Worm (Caenorhabditis elegans) whole organism, L4 larva: ENCODE measurements around the gene spat-2.

Source experiments
- D1046.2 ChIP-seq: fragments of 200-800 bp; sonication (Bioruptor generic); IDR thresholded peaks from 2 replicates; pipeline ENCODE4 v1.3.6; 2022; ENCODE audit warnings: missing genetic modification characterization, missing compliant biosample characterization
- F26F4.8 ChIP-seq: fragments of 200-800 bp; sonication (Bioruptor generic); conservative IDR thresholded peaks from 2 replicates; pipeline ENCODE4 v1.3.6; 2022; ENCODE audit warnings: missing genetic modification characterization, missing compliant biosample characterization
- F37D6.2 ChIP-seq: sonication (generic microtip); optimal IDR thresholded peaks from 2 replicates; lab custom pipeline; 2016; ENCODE audit warnings: mild to moderate bottlenecking, missing genetic modification characterization, missing compliant biosample characterization
- F44E2.7 ChIP-seq: fragments of 200-800 bp; sonication (Bioruptor generic); IDR thresholded peaks from 2 replicates; pipeline ENCODE4 v2.1.2; 2022; ENCODE audit warnings: missing genetic modification characterization, missing compliant biosample characterization
- F49E8.2 ChIP-seq: sonication (generic microtip); optimal IDR thresholded peaks from 2 replicates; lab custom pipeline; 2016; ENCODE audit warnings: missing compliant biosample characterization, mild to moderate bottlenecking, missing genetic modification characterization, borderline replicate concordance
- T26A8.4 ChIP-seq: fragments of 200-800 bp; sonication (Bioruptor generic); IDR thresholded peaks from 2 replicates; pipeline ENCODE4 v1.3.6; 2022; ENCODE audit warnings: missing genetic modification characterization, missing compliant biosample characterization
- Y105C5A.15 ChIP-seq: fragments of 200-800 bp; sonication (Bioruptor generic); IDR thresholded peaks from 2 replicates; pipeline ENCODE4 v1.3.6; 2022; ENCODE audit warnings: missing genetic modification characterization, missing compliant biosample characterization
- Y48G9A.11 ChIP-seq: fragments of 200-800 bp; sonication (Bioruptor generic); IDR thresholded peaks from 2 replicates; pipeline ENCODE4 v1.3.6; 2022; ENCODE audit warnings: missing genetic modification reagents, missing genetic modification characterization, missing compliant biosample characterization
- Y75B8A.6 ChIP-seq: fragments of 200-800 bp; sonication (Bioruptor generic); IDR thresholded peaks from 2 replicates; pipeline ENCODE4 v1.3.6; 2022; ENCODE audit warnings: missing genetic modification reagents, missing genetic modification characterization, missing compliant biosample characterization
- aha-1 ChIP-seq: fragments of 150-350 bp; peaks from one replicate; lab custom pipeline; 2014; ENCODE audit warnings: missing biosample characterization, missing genetic modification characterization
- aly-2 ChIP-seq: sonication (generic microtip); optimal IDR thresholded peaks from 2 replicates; lab custom pipeline; 2018; ENCODE audit warnings: missing biosample characterization, missing genetic modification characterization
- ama-1 ChIP-seq: fragments of 150-350 bp; optimal IDR thresholded peaks from 2 replicates; lab custom pipeline; 2014; ENCODE audit warnings: inconsistent platforms, mixed read lengths
- attf-4 ChIP-seq: sonication (generic microtip); optimal IDR thresholded peaks from 3 replicates; lab custom pipeline; 2017; ENCODE audit warnings: missing biosample characterization, missing genetic modification characterization
- ceh-20 ChIP-seq: fragments of 200-800 bp; sonication (Bioruptor generic); IDR thresholded peaks from 2 replicates; pipeline ENCODE4 v1.3.6; 2022; ENCODE audit warnings: missing genetic modification reagents, missing genetic modification characterization, missing compliant biosample characterization
- ceh-32 ChIP-seq: sonication (generic microtip); optimal IDR thresholded peaks from 2 replicates; lab custom pipeline; 2016; ENCODE audit warnings: mild to moderate bottlenecking, missing genetic modification characterization, missing compliant biosample characterization; ENCODE audit not compliant: poor library complexity
- cey-2 ChIP-seq: sonication (generic microtip); optimal IDR thresholded peaks from 3 replicates; lab custom pipeline; 2017; ENCODE audit warnings: missing genetic modification characterization, mild to moderate bottlenecking, missing compliant biosample characterization, antibody characterized with exemption, borderline replicate concordance; ENCODE audit not compliant: insufficient read depth
- ctbp-1 ChIP-seq: fragments of 200-800 bp; sonication (Bioruptor generic); IDR thresholded peaks from 2 replicates; pipeline ENCODE4 v1.3.6; 2022; ENCODE audit warnings: missing genetic modification reagents, missing genetic modification characterization, missing compliant biosample characterization
- daf-12 ChIP-seq: fragments of 150-350 bp; optimal IDR thresholded peaks from 2 replicates; lab custom pipeline; 2014; ENCODE audit warnings: missing biosample characterization, missing genetic modification reagents, missing genetic modification characterization
- daf-16 ChIP-seq, 3 experiments: sonication (generic microtip); optimal IDR thresholded peaks; 2 replicates each; lab custom pipeline; 2016 to 2017; ENCODE audit warnings: missing genetic modification characterization in 3 of 3, missing genetic modification reagents in 3 of 3, mild to moderate bottlenecking in 2 of 3, missing compliant biosample characterization in 2 of 3, missing biosample characterization in 1 of 3, moderate library complexity in 1 of 3
- daf-8 ChIP-seq: fragments of 200-800 bp; sonication (Bioruptor generic); IDR thresholded peaks from 2 replicates; pipeline ENCODE4 v1.3.6; 2022; ENCODE audit warnings: missing genetic modification characterization, missing compliant biosample characterization
- egl-27 ChIP-seq: sonication (generic microtip); optimal IDR thresholded peaks from 3 replicates; lab custom pipeline; 2017; ENCODE audit warnings: missing biosample characterization, missing genetic modification reagents, missing genetic modification characterization
- fkh-10 ChIP-seq: fragments of 150-350 bp; optimal IDR thresholded peaks from 2 replicates; lab custom pipeline; 2014; ENCODE audit warnings: missing biosample characterization, missing genetic modification reagents, missing genetic modification characterization
- hlh-11 ChIP-seq: fragments of 200-800 bp; sonication (Bioruptor generic); optimal IDR thresholded peaks from 2 replicates; lab custom pipeline; 2018; ENCODE audit warnings: mild to moderate bottlenecking, missing genetic modification characterization, missing compliant biosample characterization
- lin-13 ChIP-seq: fragments of 150-350 bp; optimal IDR thresholded peaks from 2 replicates; lab custom pipeline; 2014; ENCODE audit warnings: missing biosample characterization, missing genetic modification reagents, missing genetic modification characterization
- lin-38 ChIP-seq: fragments of 200-800 bp; sonication (Bioruptor generic); IDR thresholded peaks from 2 replicates; pipeline ENCODE4 v1.3.6; 2022; ENCODE audit warnings: missing genetic modification reagents, missing genetic modification characterization, missing compliant biosample characterization
- lir-3 ChIP-seq: sonication (generic microtip); optimal IDR thresholded peaks from 2 replicates; lab custom pipeline; 2016; ENCODE audit warnings: mild to moderate bottlenecking, missing genetic modification characterization, missing compliant biosample characterization
- madf-5 ChIP-seq, 2 experiments: fragments of 200-800 bp; sonication (Bioruptor generic); IDR thresholded peaks; 2 replicates each; pipeline ENCODE4 v1.3.6; 2022; ENCODE audit warnings: missing compliant biosample characterization in 2 of 2, missing genetic modification characterization in 2 of 2
- mep-1 ChIP-seq: fragments of 150-350 bp; sonication (generic microtip); optimal IDR thresholded peaks from 3 replicates; lab custom pipeline; 2014; ENCODE audit warnings: missing biosample characterization, missing genetic modification characterization
- mes-2 ChIP-seq: sonication (generic microtip); optimal IDR thresholded peaks from 2 replicates; lab custom pipeline; 2016; ENCODE audit warnings: missing genotype, mild to moderate bottlenecking, missing genetic modification characterization, missing compliant biosample characterization; ENCODE audit not compliant: poor library complexity, severe bottlenecking
- mxl-2 ChIP-seq: fragments of 200-800 bp; sonication (Bioruptor generic); conservative IDR thresholded peaks from 2 replicates; pipeline ENCODE4 v1.3.6; 2022; ENCODE audit warnings: missing genetic modification reagents, missing genetic modification characterization, missing compliant biosample characterization
- mxl-3 ChIP-seq: fragments of 200-800 bp; sonication (Bioruptor generic); optimal IDR thresholded peaks from 2 replicates; lab custom pipeline; 2018; ENCODE audit warnings: mild to moderate bottlenecking, missing genetic modification characterization, missing compliant biosample characterization
- nhr-11 ChIP-seq: fragments of 150-350 bp; optimal IDR thresholded peaks from 2 replicates; lab custom pipeline; 2014; ENCODE audit warnings: missing biosample characterization, missing genetic modification characterization
- nhr-111 ChIP-seq: fragments of 200-800 bp; sonication (Bioruptor generic); optimal IDR thresholded peaks from 2 replicates; lab custom pipeline; 2018; ENCODE audit warnings: mild to moderate bottlenecking, missing genetic modification characterization, missing compliant biosample characterization
- nhr-25 ChIP-seq: sonication (generic microtip); optimal IDR thresholded peaks from 2 replicates; lab custom pipeline; 2017; ENCODE audit warnings: missing genetic modification characterization, mild to moderate bottlenecking, missing compliant biosample characterization, antibody characterized with exemption, moderate library complexity, borderline replicate concordance; ENCODE audit not compliant: insufficient read depth
- nhr-6 ChIP-seq: fragments of 150-350 bp; optimal IDR thresholded peaks from 2 replicates; lab custom pipeline; 2014; ENCODE audit warnings: missing biosample characterization, missing genetic modification characterization
- nhr-76 ChIP-seq: fragments of 150-350 bp; optimal IDR thresholded peaks from 2 replicates; lab custom pipeline; 2014; ENCODE audit warnings: missing biosample characterization, missing genetic modification characterization
- saeg-2 ChIP-seq: fragments of 200-800 bp; sonication (Bioruptor generic); IDR thresholded peaks from 2 replicates; pipeline ENCODE4 v1.3.6; 2022; ENCODE audit warnings: missing genetic modification reagents, missing genetic modification characterization, missing compliant biosample characterization
- sdz-12 ChIP-seq: fragments of 200-800 bp; sonication (Bioruptor generic); optimal IDR thresholded peaks from 2 replicates; lab custom pipeline; 2018; ENCODE audit warnings: mild to moderate bottlenecking, missing genetic modification characterization, missing compliant biosample characterization
- set-16 ChIP-seq: fragments of 200-800 bp; sonication (Bioruptor generic); IDR thresholded peaks from 2 replicates; pipeline ENCODE4 v1.3.6; 2022; ENCODE audit warnings: missing genetic modification reagents, missing genetic modification characterization, missing compliant biosample characterization
- snpc-1.2 ChIP-seq: fragments of 200-800 bp; sonication (Bioruptor generic); IDR thresholded peaks from 2 replicates; pipeline ENCODE4 v1.3.6; 2022; ENCODE audit warnings: missing genetic modification reagents, missing genetic modification characterization, missing compliant biosample characterization
- tra-1 ChIP-seq: fragments of 200-800 bp; sonication (Bioruptor generic); IDR thresholded peaks from 2 replicates; pipeline ENCODE4 v1.3.6; 2022; ENCODE audit warnings: missing genetic modification reagents, missing genetic modification characterization, missing compliant biosample characterization
- unc-130 ChIP-seq: sonication (generic microtip); optimal IDR thresholded peaks from 2 replicates; lab custom pipeline; 2016; ENCODE audit warnings: missing genetic modification reagents, missing genetic modification characterization, missing compliant biosample characterization
- unc-39 ChIP-seq: sonication (generic microtip); optimal IDR thresholded peaks from 2 replicates; lab custom pipeline; 2017; ENCODE audit warnings: missing biosample characterization, missing genetic modification characterization
- unc-62 ChIP-seq, 3 experiments: fragments of 150-350 bp in 1 of 3; sonication (generic microtip); optimal IDR thresholded peaks in 2 of 3; peaks in 1 of 3; 1 replicate in 1 of 3; 2 replicates in 2 of 3; lab custom pipeline; 2014 to 2017; ENCODE audit warnings: missing biosample characterization in 3 of 3, missing genetic modification characterization in 3 of 3, missing genetic modification reagents in 3 of 3, missing genotype in 1 of 3
- zip-2 ChIP-seq: fragments of 150-350 bp; optimal IDR thresholded peaks from 2 replicates; lab custom pipeline; 2014; ENCODE audit warnings: missing biosample characterization, missing genetic modification characterization

spat-2 gene

DNA sequence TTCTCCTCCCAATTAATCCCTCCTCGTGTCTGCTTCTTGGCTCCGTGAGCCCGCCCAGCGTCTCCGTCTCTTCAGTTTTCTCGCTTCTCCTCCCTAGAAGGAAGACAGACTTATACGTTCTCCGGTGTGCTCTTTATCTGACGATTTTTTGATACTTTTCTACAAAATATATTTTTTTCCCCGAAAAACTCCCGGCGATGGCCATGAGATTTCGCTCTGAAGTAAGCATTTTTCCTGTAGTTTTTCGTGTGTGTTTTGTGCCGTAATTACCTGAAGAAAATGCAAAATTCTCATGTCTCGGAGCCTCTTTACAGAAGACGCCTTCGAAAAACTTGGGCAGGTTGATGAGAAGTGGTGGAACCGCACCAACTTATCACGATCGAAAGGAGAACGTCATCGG lies at the start of gene spat-2:
Gene spat-2 (plus strand): TSS at position 301 of the 400 bp plus-strand sequence.
- TF ChIP-seq mep-1 (tag; lab: Kevin White, UChicago) (no peak), aha-1 (peak; percentile 24), nhr-76 (tag; lab: Kevin White, UChicago) (no peak), D1046.2 (GFP tag; lab: Robert Waterston, UW) (0 out of 2 replicates have a peak, but pooled peaks have one; percentile 6)
- TF ChIP-seq, all 104 proteins: peak for 2

DNA sequence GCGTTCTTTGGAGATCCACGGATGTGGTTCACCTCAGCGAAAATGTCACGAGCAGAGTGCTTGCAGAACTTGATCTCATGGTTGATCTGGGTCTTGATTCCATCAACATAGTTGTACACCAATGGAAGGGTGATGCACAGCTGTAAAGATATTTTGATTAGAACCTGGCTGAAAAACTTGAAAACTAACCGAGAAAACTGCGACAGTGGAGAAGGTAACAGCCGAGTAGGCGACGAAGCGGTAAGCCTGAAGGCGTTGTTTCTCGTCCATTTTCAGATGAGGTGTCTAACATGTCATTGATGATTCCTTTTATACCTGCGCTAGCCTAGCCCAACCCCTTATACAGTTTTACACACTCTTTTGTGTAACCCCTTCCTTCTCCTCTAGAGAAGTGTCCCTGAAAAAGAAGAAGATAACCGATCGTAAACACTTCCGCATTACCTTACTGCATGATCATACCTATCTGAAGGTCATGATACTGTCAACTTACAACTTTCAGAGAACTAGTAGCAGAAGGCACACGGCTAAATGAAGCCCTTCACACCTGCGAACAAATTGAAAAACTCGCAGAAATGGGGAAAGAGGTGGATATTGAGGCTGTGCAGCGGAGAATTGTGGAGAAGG lies 49.1 kb upstream of the spat-2 start, which contains the start of gene col-94:
Gene col-94 (minus strand): TSS at position 313 of the 624 bp plus-strand sequence.
- TF ChIP-seq T26A8.4 (GFP tag; lab: Robert Waterston, UW): 0 out of 2 replicates have a peak, but pooled peaks have one; percentile 11
- 0 out of 2 replicates have a peak, but pooled peaks have one; percentile 16 for TF ChIP-seq lin-38 (GFP tag; lab: Robert Waterston, UW)
- TF ChIP-seq F49E8.2 (tag; lab: Kevin White, UChicago): no peak
- TF ChIP-seq egl-27: no peak
- no peak for TF ChIP-seq daf-12
- no peak for TF ChIP-seq snpc-1.2 (GFP tag; lab: Robert Waterston, UW)
- TF ChIP-seq daf-8 (GFP tag; lab: Robert Waterston, UW): 0 out of 2 replicates have a peak, but pooled peaks have one; percentile 25
- peak; percentile 88 for TF ChIP-seq ama-1 (lab: Kevin White, UChicago)
- peak in 1 of 2 experiments; percentile 56 for TF ChIP-seq unc-62 (GFP tag; optimal IDR thresholded peaks at IDR 0.05 in 1 of 2; lab: Kevin White, UChicago)
- TF ChIP-seq unc-62 (tag; optimal IDR thresholded peaks at IDR 0.05; lab: Kevin White, UChicago): no peak
- peak; percentile 71 for TF ChIP-seq aha-1
- no peak for TF ChIP-seq saeg-2 (GFP tag; lab: Robert Waterston, UW)
- TF ChIP-seq F44E2.7 (GFP tag; lab: Robert Waterston, UW): no peak
- TF ChIP-seq unc-130 (GFP tag; lab: Kevin White, UChicago): no peak
- TF ChIP-seq sdz-12 (GFP tag; lab: Kevin White, UChicago): no peak
- TF ChIP-seq tra-1: no peak
- TF ChIP-seq ceh-20 (GFP tag; lab: Robert Waterston, UW): no peak
- TF ChIP-seq F37D6.2: no peak
- TF ChIP-seq nhr-111 (GFP tag; lab: Kevin White, UChicago): no peak
- TF ChIP-seq madf-5 (GFP tag; IDR thresholded peaks at IDR 0.05; lab: Robert Waterston, UW): no peak
- TF ChIP-seq hlh-11 (tag; lab: Kevin White, UChicago): peak; percentile 3
- TF ChIP-seq Y105C5A.15: no peak
- no peak for TF ChIP-seq unc-39 (tag; lab: Kevin White, UChicago)
- TF ChIP-seq nhr-11 (tag; lab: Kevin White, UChicago): no peak
- no peak for TF ChIP-seq fkh-10 (GFP tag; lab: Kevin White, UChicago)

- TF ChIP-seq cey-2 (peak; percentile 80), nhr-25 (tag; lab: Kevin White, UChicago) (peak; percentile 91), ctbp-1 (GFP tag; lab: Robert Waterston, UW) (peak; percentile 98), lin-13 (peak; percentile 94), Y48G9A.11 (GFP tag; lab: Robert Waterston, UW) (peak; percentile 91), F44E2.7 (GFP tag; lab: Robert Waterston, UW) (peak; percentile 97), unc-39 (tag; lab: Kevin White, UChicago) (peak; percentile 77), mes-2 (peak; percentile 96), ceh-32 (tag; lab: Kevin White, UChicago) (peak; percentile 80), set-16 (GFP tag; lab: Robert Waterston, UW) (peak; percentile 85), lir-3 (tag; lab: Kevin White, UChicago) (peak; percentile 90), F26F4.8 (GFP tag; lab: Robert Waterston, UW) (peak; percentile 99), mxl-2 (GFP tag; lab: Robert Waterston, UW) (peak; percentile 91), attf-4 (tag; lab: Kevin White, UChicago) (no peak), nhr-6 (tag; lab: Kevin White, UChicago) (peak; percentile 65), zip-2 (tag; lab: Kevin White, UChicago) (peak; percentile 91), daf-16 (GFP tag; optimal IDR thresholded peaks at IDR 0.05; lab: Kevin White, UChicago) (peak; percentile 89 to 92), daf-16 (tag; optimal IDR thresholded peaks at IDR 0.05; lab: Kevin White, UChicago) (peak; percentile 87), snpc-1.2 (GFP tag; lab: Robert Waterston, UW) (peak; percentile 93), hlh-11 (tag; lab: Kevin White, UChicago) (peak; percentile 88), aly-2 (no peak), mxl-3 (GFP tag; lab: Kevin White, UChicago) (peak; percentile 90), Y75B8A.6 (GFP tag; lab: Robert Waterston, UW) (peak; percentile 96)
These were observed 47.2 kb upstream of the spat-2 start for ce11 chrIII:10989491-10990032.
